Fruit fly (Drosophila melanogaster) whole organism, embryonic: ENCODE results near the gene CG10365.
A peak's percentile ranks its signal among the peaks of the same experiment; 100 is the strongest.

Experiments
- Adf1 ChIP-seq: fragments of 200-800 bp; sonication (Bioruptor generic); IDR thresholded peaks from 2 replicates; pipeline ENCODE4 v1.3.6; 2022; ENCODE audit warnings: missing biosample characterization, missing genetic modification characterization
- Atf-2 ChIP-seq: fragments of 200-800 bp; sonication (Bioruptor generic); optimal IDR thresholded peaks from 2 replicates; lab custom pipeline; 2016; ENCODE audit warnings: missing biosample characterization, missing genetic modification characterization
- C15 ChIP-seq: fragments of 200-800 bp; sonication (Bioruptor generic); IDR thresholded peaks from 3 replicates; pipeline ENCODE4 v1.3.6; 2022; ENCODE audit warnings: missing biosample characterization, missing genetic modification characterization
- CG10209 ChIP-seq: fragments of 200-800 bp; sonication (Bioruptor generic); optimal IDR thresholded peaks from 3 replicates; lab custom pipeline; 2017; ENCODE audit warnings: missing biosample characterization, mild to moderate bottlenecking, missing genetic modification characterization, missing genetic modification reagents
- CG10979 ChIP-seq: fragments of 200-800 bp; sonication (Bioruptor generic); optimal IDR thresholded peaks from 2 replicates; lab custom pipeline; 2018; ENCODE audit warnings: missing biosample characterization, mild to moderate bottlenecking, missing genetic modification characterization, moderate library complexity
- CG11456 ChIP-seq: fragments of 200-800 bp; sonication (Bioruptor generic); IDR thresholded peaks from 3 replicates; pipeline ENCODE4 v1.3.6; 2022; ENCODE audit warnings: missing biosample characterization, missing genetic modification characterization
- CG12219 ChIP-seq: fragments of 200-800 bp; sonication (Bioruptor generic); optimal IDR thresholded peaks from 3 replicates; lab custom pipeline; 2018; ENCODE audit warnings: missing biosample characterization, mild to moderate bottlenecking, missing genetic modification characterization
- CG13424 ChIP-seq: fragments of 200-800 bp; sonication (Bioruptor generic); optimal IDR thresholded peaks from 2 replicates; lab custom pipeline; 2019; ENCODE audit warnings: missing biosample characterization, mild to moderate bottlenecking, missing genetic modification characterization, moderate library complexity
- CG14710 ChIP-seq: fragments of 200-800 bp; sonication (Bioruptor generic); optimal IDR thresholded peaks from 3 replicates; lab custom pipeline; 2019; ENCODE audit warnings: missing biosample characterization, mild to moderate bottlenecking, missing genetic modification characterization, moderate library complexity
- CG15011 ChIP-seq: fragments of 200-800 bp; sonication (Bioruptor generic); optimal IDR thresholded peaks from 3 replicates; lab custom pipeline; 2018; ENCODE audit warnings: missing biosample characterization, mild to moderate bottlenecking, missing genetic modification characterization
- CG15514 ChIP-seq: fragments of 200-800 bp; sonication (Bioruptor generic); optimal IDR thresholded peaks from 3 replicates; lab custom pipeline; 2017; ENCODE audit warnings: missing biosample characterization, missing genetic modification characterization, mild to moderate bottlenecking, moderate library complexity, missing genetic modification reagents
- CG15696 ChIP-seq: fragments of 200-800 bp; sonication (Bioruptor generic); optimal IDR thresholded peaks from 2 replicates; lab custom pipeline; 2019; ENCODE audit warnings: missing biosample characterization, mild to moderate bottlenecking, missing genetic modification characterization, moderate library complexity
- CG1647 ChIP-seq: fragments of 200-800 bp; sonication (Bioruptor generic); optimal IDR thresholded peaks from 3 replicates; lab custom pipeline; 2016; ENCODE audit warnings: missing biosample characterization, missing genetic modification characterization
- CG17612 ChIP-seq: fragments of 200-800 bp; sonication (Bioruptor generic); IDR thresholded peaks from 2 replicates; pipeline ENCODE4 v1.3.6; 2022; ENCODE audit warnings: missing biosample characterization, missing genetic modification characterization
- CG1792 ChIP-seq: fragments of 200-800 bp; sonication (Bioruptor generic); optimal IDR thresholded peaks from 2 replicates; lab custom pipeline; 2016; ENCODE audit warnings: missing biosample characterization, missing genetic modification characterization
- CG1832 ChIP-seq: fragments of 200-800 bp; sonication (Bioruptor generic); optimal IDR thresholded peaks from 2 replicates; lab custom pipeline; 2017; ENCODE audit warnings: missing biosample characterization, mild to moderate bottlenecking, missing genetic modification characterization, inconsistent platforms
- CG18619 ChIP-seq: fragments of 200-800 bp; sonication (Bioruptor generic); optimal IDR thresholded peaks from 3 replicates; lab custom pipeline; 2017; ENCODE audit warnings: missing biosample characterization, mild to moderate bottlenecking, missing genetic modification characterization
- CG2129 ChIP-seq: fragments of 200-800 bp; sonication (Bioruptor generic); IDR thresholded peaks from 2 replicates; pipeline ENCODE4 v1.3.6; 2022; ENCODE audit warnings: missing biosample characterization, missing genetic modification characterization; ENCODE audit not compliant: partially characterized antibody
- CG2875 ChIP-seq: fragments of 200-800 bp; sonication (Bioruptor generic); optimal IDR thresholded peaks from 2 replicates; lab custom pipeline; 2017; ENCODE audit warnings: missing biosample characterization, mild to moderate bottlenecking, missing genetic modification characterization, missing genetic modification reagents
- CG31365 ChIP-seq: fragments of 200-800 bp; sonication (Bioruptor generic); optimal IDR thresholded peaks from 2 replicates; lab custom pipeline; 2018; ENCODE audit warnings: missing biosample characterization, mild to moderate bottlenecking, missing genetic modification characterization
- CG32532 ChIP-seq: fragments of 200-800 bp; sonication (Bioruptor generic); IDR thresholded peaks from 2 replicates; pipeline ENCODE4 v1.3.6; 2022; ENCODE audit warnings: missing biosample characterization, missing genetic modification characterization
- CG34224 ChIP-seq: fragments of 200-800 bp; sonication (Bioruptor generic); IDR thresholded peaks from 3 replicates; pipeline ENCODE4 v1.3.6; 2022; ENCODE audit warnings: missing biosample characterization, missing genetic modification characterization; ENCODE audit not compliant: partially characterized antibody
- CG4424 ChIP-seq: fragments of 200-800 bp; sonication (Bioruptor generic); optimal IDR thresholded peaks from 3 replicates; lab custom pipeline; 2016; ENCODE audit warnings: missing biosample characterization, missing genetic modification characterization
- CG6254 ChIP-seq: fragments of 200-800 bp; sonication (Bioruptor generic); optimal IDR thresholded peaks from 3 replicates; lab custom pipeline; 2017; ENCODE audit warnings: mild to moderate bottlenecking, missing biosample characterization, missing genetic modification reagents, missing genetic modification characterization
- CG6689 ChIP-seq: fragments of 200-800 bp; sonication (Bioruptor generic); IDR thresholded peaks from 2 replicates; pipeline ENCODE4 v1.3.6; 2022; ENCODE audit warnings: missing biosample characterization, missing genetic modification characterization
- CG7745 ChIP-seq: fragments of 200-800 bp; sonication (Bioruptor generic); optimal IDR thresholded peaks from 2 replicates; lab custom pipeline; 2018; ENCODE audit warnings: missing biosample characterization, mild to moderate bottlenecking, missing genetic modification characterization, moderate library complexity
- CG9797 ChIP-seq: fragments of 200-800 bp; sonication (Bioruptor generic); optimal IDR thresholded peaks from 3 replicates; lab custom pipeline; 2018; ENCODE audit warnings: missing biosample characterization, mild to moderate bottlenecking, missing genetic modification characterization
- CG9932 ChIP-seq: fragments of 200-800 bp; sonication (Bioruptor generic); IDR thresholded peaks from 2 replicates; pipeline ENCODE4 v1.3.6; 2022; ENCODE audit warnings: missing biosample characterization, missing genetic modification characterization
- Dll ChIP-seq: fragments of 200-800 bp; sonication (Bioruptor generic); IDR thresholded peaks from 4 replicates; pipeline ENCODE4 v1.3.6; 2022; ENCODE audit warnings: missing biosample characterization, missing genetic modification characterization; ENCODE audit not compliant: partially characterized antibody
- Doc2 ChIP-seq: fragments of 200-800 bp; sonication (Bioruptor generic); IDR thresholded peaks from 2 replicates; pipeline ENCODE4 v1.3.6; 2022; ENCODE audit warnings: missing biosample characterization, missing genetic modification characterization
- Gsc ChIP-seq: fragments of 200-800 bp; sonication (Bioruptor generic); IDR thresholded peaks from 2 replicates; pipeline ENCODE4 v1.3.6; 2022; ENCODE audit warnings: missing biosample characterization, missing genetic modification characterization
- MTF-1 ChIP-seq: fragments of 200-800 bp; sonication (Bioruptor generic); optimal IDR thresholded peaks from 2 replicates; lab custom pipeline; 2018; ENCODE audit warnings: missing biosample characterization, mild to moderate bottlenecking, missing genetic modification characterization, borderline replicate concordance
- Oli ChIP-seq: fragments of 200-800 bp; sonication (Bioruptor generic); optimal IDR thresholded peaks from 2 replicates; lab custom pipeline; 2018; ENCODE audit warnings: missing biosample characterization, mild to moderate bottlenecking, missing genetic modification characterization, moderate library complexity
- Optix ChIP-seq: fragments of 200-800 bp; sonication (Bioruptor generic); IDR thresholded peaks from 3 replicates; pipeline ENCODE4 v1.3.6; 2022; ENCODE audit warnings: missing biosample characterization, missing genetic modification characterization
- Ssrp ChIP-seq: fragments of 200-800 bp; sonication (Bioruptor generic); optimal IDR thresholded peaks from 2 replicates; lab custom pipeline; 2018; ENCODE audit warnings: missing biosample characterization, mild to moderate bottlenecking, missing genetic modification characterization, moderate library complexity
- en ChIP-seq: fragments of 200-800 bp; sonication (Bioruptor generic); optimal IDR thresholded peaks from 2 replicates; lab custom pipeline; 2016; ENCODE audit warnings: missing biosample characterization, missing genetic modification characterization
- fru ChIP-seq: fragments of >200 bp; optimal IDR thresholded peaks from 2 replicates; lab custom pipeline; 2017
- fu2 ChIP-seq: fragments of 200-800 bp; sonication (Bioruptor generic); optimal IDR thresholded peaks from 2 replicates; lab custom pipeline; 2016; ENCODE audit warnings: missing biosample characterization, missing genetic modification characterization
- lab ChIP-seq: fragments of 200-800 bp; sonication (Bioruptor generic); optimal IDR thresholded peaks from 3 replicates; lab custom pipeline; 2017; ENCODE audit warnings: missing biosample characterization, missing genetic modification characterization, mild to moderate bottlenecking, moderate library complexity, missing genetic modification reagents
- lov ChIP-seq, 2 experiments: fragments of 200-800 bp in 1 of 2; fragments of >200 bp in 1 of 2; sonication (Bioruptor generic) in 1 of 2; IDR thresholded peaks in 1 of 2; optimal IDR thresholded peaks in 1 of 2; 2 replicates in 1 of 2; 3 replicates in 1 of 2; pipeline versions ENCODE4 v1.3.6 to Lab custom; 2017 to 2022; ENCODE audit warnings: missing biosample characterization in 1 of 2, missing genetic modification characterization in 1 of 2
- nau ChIP-seq: fragments of 200-800 bp; sonication (Bioruptor generic); optimal IDR thresholded peaks from 3 replicates; lab custom pipeline; 2017; ENCODE audit warnings: missing biosample characterization, mild to moderate bottlenecking, missing genetic modification characterization, missing genetic modification reagents
- nom ChIP-seq: fragments of 200-800 bp; sonication (Bioruptor generic); optimal IDR thresholded peaks from 2 replicates; lab custom pipeline; 2017; ENCODE audit warnings: missing biosample characterization, missing genetic modification characterization, mild to moderate bottlenecking, moderate library complexity, missing genetic modification reagents
- psq ChIP-seq: fragments of 200-800 bp; sonication (Bioruptor generic); optimal IDR thresholded peaks from 2 replicates; lab custom pipeline; 2017; ENCODE audit warnings: missing biosample characterization, missing genetic modification characterization
- salm ChIP-seq: fragments of 200-800 bp; sonication (Bioruptor generic); optimal IDR thresholded peaks from 2 replicates; lab custom pipeline; 2018; ENCODE audit warnings: missing biosample characterization, mild to moderate bottlenecking, missing genetic modification characterization
- schlank ChIP-seq: fragments of 200-800 bp; sonication (Bioruptor generic); optimal IDR thresholded peaks from 2 replicates; lab custom pipeline; 2018; ENCODE audit warnings: missing biosample characterization, mild to moderate bottlenecking, missing genetic modification characterization
- sens ChIP-seq: fragments of 200-800 bp; sonication (Bioruptor generic); peaks from one replicate; lab custom pipeline; 2016; ENCODE audit warnings: missing biosample characterization, missing genetic modification characterization
- sisA ChIP-seq: fragments of 200-800 bp; sonication (Bioruptor generic); IDR thresholded peaks from 2 replicates; pipeline ENCODE4 v1.3.6; 2022; ENCODE audit warnings: missing biosample characterization, missing genetic modification characterization
- so ChIP-seq: fragments of 200-800 bp; sonication (Bioruptor generic); IDR thresholded peaks from 3 replicates; pipeline ENCODE4 v1.3.6; 2022; ENCODE audit warnings: missing biosample characterization, missing genetic modification characterization
- vnd ChIP-seq: fragments of 200-800 bp; sonication (Bioruptor generic); IDR thresholded peaks from 3 replicates; pipeline ENCODE4 v1.3.6; 2022; ENCODE audit warnings: missing biosample characterization, missing genetic modification characterization; ENCODE audit not compliant: partially characterized antibody
- vvl ChIP-seq: fragments of 200-800 bp; sonication (Bioruptor generic); IDR thresholded peaks from 2 replicates; pipeline ENCODE4 v1.3.6; 2022; ENCODE audit warnings: missing biosample characterization, missing genetic modification characterization

CG10365 gene

dm6 chr3R:23728086-23728485 lies 5.0 kb downstream of the CG10365 start (continued):
- TF ChIP-seq CG6689 (GFP tag; lab: Robert Waterston, UW) (no peak), CG9797 (GFP tag; lab: Kevin White, UChicago) (no peak), Adf1 (GFP tag; lab: Robert Waterston, UW) (0 out of 2 replicates have a peak, but pooled peaks have one; percentile 19), vnd (GFP tag; lab: Robert Waterston, UW) (no peak), CG15514 (GFP tag; lab: Kevin White, UChicago) (peak; percentile 28), CG9932 (GFP tag; lab: Robert Waterston, UW) (no peak), CG10209 (GFP tag; lab: Kevin White, UChicago) (no peak), CG7745 (no peak), so (GFP tag; lab: Robert Waterston, UW) (no peak), sens (GFP tag; lab: Kevin White, UChicago) (peak; percentile 41), Oli (tag; lab: Kevin White, UChicago) (no peak), CG17612 (GFP tag; lab: Robert Waterston, UW) (no peak), CG18619 (GFP tag; lab: Kevin White, UChicago) (no peak), fu2 (no peak), vvl (GFP tag; lab: Robert Waterston, UW) (0 out of 2 replicates have a peak, but pooled peaks have one; percentile 27), CG2129 (GFP tag; lab: Robert Waterston, UW) (no peak), CG14710 (no peak), Gsc (GFP tag; lab: Robert Waterston, UW) (no peak), fru (lab: Kevin White, UChicago) (no peak), CG2875 (GFP tag; lab: Kevin White, UChicago) (no peak), lab (GFP tag; lab: Kevin White, UChicago) (peak; percentile 29), CG10979 (tag; lab: Kevin White, UChicago) (no peak), C15 (GFP tag; lab: Robert Waterston, UW) (no peak), CG6254 (GFP tag; lab: Kevin White, UChicago) (no peak), CG1647 (GFP tag; lab: Kevin White, UChicago) (no peak), CG32532 (GFP tag; lab: Robert Waterston, UW) (0 out of 2 replicates have a peak, but pooled peaks have one; percentile 18)

DNA sequence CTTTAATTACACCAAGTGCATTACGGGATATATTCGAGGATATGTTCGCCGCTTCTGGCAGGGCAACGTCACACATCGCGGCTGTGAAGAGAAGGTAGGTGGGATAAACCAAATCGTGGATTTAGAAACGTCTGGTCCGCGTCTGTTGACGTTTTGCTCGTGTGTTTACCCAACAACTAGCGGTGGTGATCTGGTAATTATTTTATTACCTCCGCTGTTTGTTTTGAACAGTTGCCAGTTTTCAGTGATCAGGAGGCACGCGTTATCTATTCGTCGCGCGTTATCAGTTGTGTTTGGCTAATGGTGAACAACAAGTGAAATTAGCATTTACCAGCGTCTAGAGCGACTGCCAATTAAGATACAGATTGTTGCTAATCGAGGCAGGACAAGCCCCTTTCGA lies 5.9 kb downstream of the CG10365 start:
- peak; percentile 24 for TF ChIP-seq CG15011
- TF ChIP-seq CG4424 (GFP tag; lab: Kevin White, UChicago) = no peak
- TF ChIP-seq MTF-1 (GFP tag; lab: Kevin White, UChicago) = peak; percentile 60
- TF ChIP-seq nau (GFP tag; lab: Kevin White, UChicago) = peak; percentile 38
- no peak for TF ChIP-seq psq (GFP tag; lab: Kevin White, UChicago)
- TF ChIP-seq CG12219 (GFP tag; lab: Kevin White, UChicago) = peak; percentile 45
- no peak for TF ChIP-seq CG13424
- TF ChIP-seq schlank (tag; lab: Kevin White, UChicago) = peak; percentile 75
- no peak for TF ChIP-seq CG1832 (GFP tag; lab: Kevin White, UChicago)
- no peak for TF ChIP-seq lov (optimal IDR thresholded peaks at IDR 0.05; lab: Kevin White, UChicago)
- TF ChIP-seq lov (GFP tag; IDR thresholded peaks at IDR 0.05; lab: Robert Waterston, UW) = no peak
- peak; percentile 30 for TF ChIP-seq CG15696 (tag; lab: Kevin White, UChicago)
- no peak for TF ChIP-seq Ssrp (tag; lab: Kevin White, UChicago)
- TF ChIP-seq lab (GFP tag; lab: Kevin White, UChicago) = peak; percentile 87
- no peak for TF ChIP-seq CG1792
- no peak; the same call in 2 of the 3 replicates for TF ChIP-seq CG11456 (GFP tag; lab: Robert Waterston, UW)
- TF ChIP-seq en (GFP tag; lab: Kevin White, UChicago) = no peak
- no peak for TF ChIP-seq sisA (GFP tag; lab: Robert Waterston, UW)
- no peak for TF ChIP-seq Doc2 (GFP tag; lab: Robert Waterston, UW)
- no peak for TF ChIP-seq salm (tag; lab: Kevin White, UChicago)
- no peak for TF ChIP-seq Optix (GFP tag; lab: Robert Waterston, UW)
- peak; percentile 37 for TF ChIP-seq CG31365 (tag; lab: Kevin White, UChicago)
- TF ChIP-seq nom (GFP tag; lab: Kevin White, UChicago) = no peak
- no peak for TF ChIP-seq Atf-2 (GFP tag; lab: Kevin White, UChicago)
- TF ChIP-seq CG34224 = no peak
- TF ChIP-seq Dll (GFP tag; lab: Robert Waterston, UW) = no peak
